Fruit fly (Drosophila melanogaster) whole organism, adult: ENCODE data around the gene CG7246.

Experiments used
- CG11617 ChIP-seq: fragments of 200-800 bp; sonication (Bioruptor generic); optimal IDR thresholded peaks from 2 replicates; lab custom pipeline; 2017; ENCODE audit warnings: mild to moderate bottlenecking, missing biosample characterization, missing genetic modification reagents, missing genetic modification characterization
- CG12768 ChIP-seq: fragments of 200-800 bp; sonication (Bioruptor generic); optimal IDR thresholded peaks from 2 replicates; lab custom pipeline; 2017; ENCODE audit warnings: missing biosample characterization, missing genetic modification characterization, mild to moderate bottlenecking, moderate library complexity, missing genetic modification reagents
- CG14711 ChIP-seq: fragments of 200-800 bp; sonication (Bioruptor generic); optimal IDR thresholded peaks from 2 replicates; lab custom pipeline; 2018; ENCODE audit warnings: missing biosample characterization, mild to moderate bottlenecking, missing genetic modification characterization, moderate library complexity
- CG1620 ChIP-seq: fragments of 200-800 bp; sonication (Bioruptor generic); optimal IDR thresholded peaks from 2 replicates; lab custom pipeline; 2016; ENCODE audit warnings: missing biosample characterization, missing genetic modification characterization
- CG33017 ChIP-seq: fragments of 200-800 bp; sonication (Bioruptor generic); optimal IDR thresholded peaks from 2 replicates; lab custom pipeline; 2018; ENCODE audit warnings: missing biosample characterization, mild to moderate bottlenecking, missing genetic modification characterization, moderate library complexity
- CG5204 ChIP-seq: fragments of 200-800 bp; sonication (Bioruptor generic); optimal IDR thresholded peaks from 2 replicates; lab custom pipeline; 2016; ENCODE audit warnings: missing biosample characterization, missing genetic modification characterization
- CG7045 ChIP-seq: fragments of 200-800 bp; sonication (Bioruptor generic); optimal IDR thresholded peaks from 2 replicates; lab custom pipeline; 2017; ENCODE audit warnings: missing biosample characterization, mild to moderate bottlenecking, missing genetic modification characterization
- CG7101 ChIP-seq: fragments of 200-800 bp; sonication (Bioruptor generic); optimal IDR thresholded peaks from 2 replicates; lab custom pipeline; 2018; ENCODE audit warnings: missing biosample characterization, mild to moderate bottlenecking, missing genetic modification characterization, moderate library complexity
- Clk ChIP-seq: fragments of 200-800 bp; sonication (Bioruptor generic); optimal IDR thresholded peaks from 2 replicates; lab custom pipeline; 2017; ENCODE audit warnings: missing biosample characterization, missing genetic modification characterization
- Crg-1 ChIP-seq: fragments of 200-800 bp; sonication (Bioruptor generic); optimal IDR thresholded peaks from 2 replicates; lab custom pipeline; 2016; ENCODE audit warnings: missing biosample characterization, missing genetic modification characterization
- Hr96 ChIP-seq: fragments of 200-800 bp; sonication (Bioruptor generic); optimal IDR thresholded peaks from 2 replicates; lab custom pipeline; 2016; ENCODE audit warnings: missing biosample characterization, missing genetic modification characterization
- Mnt ChIP-seq: fragments of 200-800 bp; sonication (Bioruptor generic); optimal IDR thresholded peaks from 2 replicates; lab custom pipeline; 2016; ENCODE audit warnings: missing biosample characterization, mild to moderate bottlenecking, missing genetic modification characterization
- bab1 ChIP-seq: fragments of 200-800 bp; sonication (Bioruptor generic); optimal IDR thresholded peaks from 3 replicates; lab custom pipeline; 2019; ENCODE audit warnings: missing biosample characterization, mild to moderate bottlenecking, missing genetic modification characterization, moderate library complexity
- cic ChIP-seq: fragments of 200-800 bp; sonication (Bioruptor generic); optimal IDR thresholded peaks from 2 replicates; lab custom pipeline; 2017; ENCODE audit warnings: missing biosample characterization, mild to moderate bottlenecking, missing genetic modification characterization, moderate library complexity
- cnc ChIP-seq, 2 experiments: fragments of >200 bp; optimal IDR thresholded peaks; 2 replicates each; lab custom pipeline; 2017
- kay ChIP-seq: fragments of 200-800 bp; sonication (Bioruptor generic); peaks from one replicate; lab custom pipeline; 2016; ENCODE audit warnings: missing biosample characterization, missing genetic modification characterization, borderline replicate concordance
- ovo ChIP-seq: fragments of 200-800 bp; sonication (Bioruptor generic); optimal IDR thresholded peaks from 2 replicates; lab custom pipeline; 2016; ENCODE audit warnings: missing biosample characterization, missing genetic modification characterization
- pad ChIP-seq: fragments of 200-800 bp; sonication (Bioruptor generic); optimal IDR thresholded peaks from 3 replicates; lab custom pipeline; 2017; ENCODE audit warnings: missing biosample characterization, missing genetic modification characterization, mild to moderate bottlenecking, moderate library complexity, missing genetic modification reagents
- tj ChIP-seq: fragments of 200-800 bp; sonication (Bioruptor generic); optimal IDR thresholded peaks from 3 replicates; lab custom pipeline; 2017; ENCODE audit warnings: missing biosample characterization, mild to moderate bottlenecking, missing genetic modification characterization, moderate library complexity
- toe ChIP-seq: fragments of 200-800 bp; sonication (Bioruptor generic); optimal IDR thresholded peaks from 2 replicates; lab custom pipeline; 2016; ENCODE audit warnings: missing biosample characterization, missing genetic modification characterization

Gene CG7246

DNA sequence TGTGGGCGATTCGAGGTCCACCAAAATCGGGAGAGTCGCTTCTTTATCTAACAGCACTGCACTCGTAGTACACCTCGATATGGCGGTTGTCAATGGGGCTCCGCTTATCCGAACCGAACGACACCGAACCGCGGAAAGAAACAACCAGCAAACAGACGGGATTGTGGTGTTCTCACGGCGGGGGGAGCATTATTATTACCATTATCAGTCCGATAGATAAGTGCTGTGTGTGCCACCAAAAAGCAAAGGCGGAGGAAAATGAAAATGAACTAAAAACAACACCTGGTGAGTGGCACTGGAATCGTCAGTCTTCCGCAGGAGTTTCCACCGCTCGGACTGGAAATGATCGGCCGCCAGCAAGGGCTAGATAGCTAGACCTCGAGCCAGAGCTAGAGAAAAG is 27.5 kb upstream of the CG7246 start, which contains the start of gene AP-1gamma:
Gene AP-1gamma (plus strand): TSS at position 305 of the 400 bp plus-strand sequence.
- peak; percentile 90 for TF ChIP-seq cic (GFP tag; lab: Kevin White, UChicago)
- no peak for TF ChIP-seq CG11617 (GFP tag; lab: Kevin White, UChicago)

DNA sequence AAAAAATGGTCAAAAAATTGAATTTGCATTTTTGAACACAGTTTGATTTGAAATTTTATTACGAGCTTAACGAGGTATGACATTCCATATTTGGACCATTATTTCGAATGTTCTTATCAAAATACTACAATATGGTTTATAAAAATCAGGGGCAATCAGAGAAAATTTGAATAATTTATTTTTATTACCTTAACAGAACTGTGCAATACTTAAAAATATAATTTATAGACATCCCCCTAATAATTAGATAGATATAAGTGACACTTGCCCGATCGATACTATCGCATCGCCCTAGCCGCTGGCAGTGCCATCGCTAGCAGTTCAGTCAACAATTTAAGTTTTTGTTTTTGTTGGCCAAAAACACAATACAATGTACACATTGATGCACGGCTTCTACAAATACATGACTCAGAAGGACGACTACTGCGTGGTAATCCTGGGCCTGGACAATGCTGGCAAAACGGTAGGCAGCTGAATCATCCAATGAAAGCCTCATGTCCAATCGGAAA is 26.0 kb upstream of the CG7246 start, which contains the start of gene Arfrp1:
Gene Arfrp1 (plus strand): TSS at position 295 of the 509 bp plus-strand sequence.
- peak; percentile 11 for TF ChIP-seq CG11617 (GFP tag; lab: Kevin White, UChicago)
- TF ChIP-seq Mnt, result no peak
- TF ChIP-seq CG33017 (tag; lab: Kevin White, UChicago), result no peak
- peak; percentile 49 for TF ChIP-seq CG7101 (tag; lab: Kevin White, UChicago)
- no peak for TF ChIP-seq Clk (GFP tag; lab: Kevin White, UChicago)
- TF ChIP-seq Crg-1 (GFP tag; lab: Kevin White, UChicago), result peak; percentile 25
- TF ChIP-seq CG5204 (GFP tag; lab: Kevin White, UChicago), result no peak
- peak; percentile 24 for TF ChIP-seq bab1 (GFP tag; lab: Kevin White, UChicago)
- TF ChIP-seq pad (GFP tag; lab: Kevin White, UChicago), result peak; percentile 35
- no peak for TF ChIP-seq Hr96
- TF ChIP-seq CG14711 (tag; lab: Kevin White, UChicago), result peak; percentile 0
- TF ChIP-seq tj, result peak; percentile 22

DNA sequence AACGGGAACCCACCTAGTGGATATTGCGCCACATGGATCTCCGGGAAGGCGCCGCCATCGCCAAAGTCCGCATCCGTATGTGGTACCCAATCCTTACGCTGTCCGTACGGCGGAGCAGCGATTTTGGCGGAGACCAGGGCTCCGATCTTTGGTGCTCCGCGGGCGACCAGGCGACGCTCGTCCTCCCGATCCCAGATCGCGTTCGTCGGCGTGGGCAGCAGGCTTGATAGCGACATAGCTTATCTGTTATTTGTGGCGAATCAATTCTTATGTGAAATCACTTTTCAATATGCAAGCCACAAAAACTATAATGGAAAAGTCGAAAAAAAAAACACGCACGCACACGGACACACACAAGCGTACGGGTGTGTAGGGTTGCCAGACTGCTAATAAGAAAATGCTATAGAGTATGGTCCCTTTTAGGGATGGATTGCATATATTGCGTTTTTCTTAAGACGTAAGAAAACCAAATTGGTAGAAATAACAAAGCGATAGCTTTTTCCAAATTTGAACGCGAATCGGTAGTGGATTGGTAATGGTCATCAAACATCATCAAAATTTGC is 25.4 kb upstream of the CG7246 start, which contains the start of gene Bx42:
Gene Bx42 (minus strand): TSS at position 393 of the 563 bp plus-strand sequence.
- TF ChIP-seq CG1620 (GFP tag; lab: Kevin White, UChicago) (peak; percentile 25), bab1 (GFP tag; lab: Kevin White, UChicago) (peak; percentile 3), CG11617 (GFP tag; lab: Kevin White, UChicago) (peak; percentile 28), Clk (GFP tag; lab: Kevin White, UChicago) (no peak), CG14711 (tag; lab: Kevin White, UChicago) (peak; percentile 27), Mnt (peak; percentile 23)

DNA sequence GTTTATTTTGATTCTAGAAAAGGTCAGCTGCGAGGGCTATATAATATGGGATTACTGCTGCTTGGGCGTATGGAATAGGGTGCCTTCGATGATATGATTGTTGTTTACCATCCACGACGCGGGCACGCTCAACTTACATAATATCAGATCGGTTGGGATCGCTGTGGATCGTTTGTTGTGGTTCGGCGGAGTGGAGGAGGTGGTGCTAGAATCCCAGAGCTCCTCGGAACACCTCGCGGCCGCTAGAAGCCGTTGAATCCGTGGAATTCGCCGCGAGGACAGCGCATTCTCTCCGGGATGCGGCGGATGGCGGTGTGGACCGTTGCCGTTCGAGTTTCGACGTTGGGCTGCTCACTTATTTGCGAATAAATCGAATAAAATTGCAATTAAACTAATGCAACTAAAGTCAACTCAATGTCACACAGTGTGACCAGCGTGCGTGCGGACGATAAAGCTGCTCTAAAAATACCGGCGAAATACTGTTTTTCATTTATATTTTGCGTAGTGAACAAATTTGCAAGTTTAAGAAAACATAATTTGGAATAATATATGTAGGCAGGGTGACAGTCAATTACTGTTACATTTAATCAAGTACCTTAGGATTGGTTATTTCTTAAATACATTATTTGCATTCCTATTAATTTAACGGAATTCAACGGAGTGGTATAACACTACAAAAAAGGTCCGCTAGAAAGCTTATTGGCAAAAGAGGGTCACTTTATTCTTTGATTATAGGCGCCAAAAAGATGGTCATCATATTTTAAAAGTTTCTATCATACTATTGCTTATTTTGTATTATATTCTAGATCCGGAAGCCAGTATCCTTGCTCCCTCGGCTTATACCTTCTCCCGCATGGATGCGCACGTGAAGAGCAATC is 22.7 kb upstream of the CG7246 start, which contains the start of gene CG7766:
Gene CG7766 (minus strand): TSS at position 432 of the 878 bp plus-strand sequence.
- TF ChIP-seq CG7045, result no peak
- TF ChIP-seq cic (GFP tag; lab: Kevin White, UChicago), result peak; percentile 39
- TF ChIP-seq CG33017 (tag; lab: Kevin White, UChicago), result no peak
- TF ChIP-seq CG5204 (GFP tag; lab: Kevin White, UChicago), result no peak
- no peak for TF ChIP-seq Clk (GFP tag; lab: Kevin White, UChicago)
- TF ChIP-seq CG12768, result no peak
- no peak for TF ChIP-seq Crg-1 (GFP tag; lab: Kevin White, UChicago)
- TF ChIP-seq Hr96, result no peak
- TF ChIP-seq toe (GFP tag; lab: Kevin White, UChicago), result no peak
- TF ChIP-seq bab1 (GFP tag; lab: Kevin White, UChicago), result peak; percentile 12
- TF ChIP-seq Mnt, result peak; percentile 71
- no peak for TF ChIP-seq pad (GFP tag; lab: Kevin White, UChicago)
- TF ChIP-seq CG11617 (GFP tag; lab: Kevin White, UChicago), result no peak

DNA sequence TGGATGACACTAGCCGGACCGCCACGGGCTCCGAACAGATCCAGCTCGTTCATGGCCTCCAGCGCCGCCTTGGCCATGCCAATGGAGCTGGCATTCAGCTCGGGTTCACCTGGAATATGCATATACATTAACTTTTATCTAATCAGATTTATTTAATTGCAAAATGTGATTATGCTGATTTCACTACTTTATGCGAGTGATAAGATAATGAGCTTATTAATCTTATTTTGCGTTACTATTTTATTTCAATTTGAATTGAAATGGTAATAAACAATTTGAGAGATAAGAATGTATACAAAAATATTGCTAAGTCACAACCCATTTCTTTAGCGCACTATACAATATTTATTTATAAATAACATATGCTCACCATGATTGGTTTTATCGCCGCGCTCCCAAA is 21.3 kb upstream of the CG7246 start:
- TF ChIP-seq CG5204 (GFP tag; lab: Kevin White, UChicago) (no peak), Clk (GFP tag; lab: Kevin White, UChicago) (no peak), toe (GFP tag; lab: Kevin White, UChicago) (no peak), CG7045 (no peak), CG14711 (tag; lab: Kevin White, UChicago) (no peak), cnc (optimal IDR thresholded peaks at IDR 0.05; lab: Kevin White, UChicago) (no peak), CG33017 (tag; lab: Kevin White, UChicago) (no peak), Hr96 (no peak)

DNA sequence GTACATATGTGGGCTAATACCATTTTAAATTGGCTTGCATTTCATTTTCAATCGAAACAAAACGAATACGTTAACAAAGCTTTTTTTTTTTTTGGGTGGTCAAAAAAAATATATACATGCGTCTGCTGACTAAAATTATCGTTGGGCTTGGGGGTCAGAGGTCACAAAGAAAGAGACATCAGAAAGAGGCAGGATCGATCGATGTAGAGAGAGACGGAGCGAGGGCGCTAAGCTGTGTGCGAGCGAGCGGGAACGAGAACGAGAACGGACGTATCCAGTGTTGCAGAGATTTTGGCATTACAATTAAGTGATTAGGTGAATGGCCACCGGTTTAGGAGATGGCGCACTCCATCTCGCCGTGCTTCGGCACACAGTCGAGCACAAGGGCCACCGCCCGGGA is 13.1 kb upstream of the CG7246 start:
- no peak for TF ChIP-seq CG11617 (GFP tag; lab: Kevin White, UChicago)

DNA sequence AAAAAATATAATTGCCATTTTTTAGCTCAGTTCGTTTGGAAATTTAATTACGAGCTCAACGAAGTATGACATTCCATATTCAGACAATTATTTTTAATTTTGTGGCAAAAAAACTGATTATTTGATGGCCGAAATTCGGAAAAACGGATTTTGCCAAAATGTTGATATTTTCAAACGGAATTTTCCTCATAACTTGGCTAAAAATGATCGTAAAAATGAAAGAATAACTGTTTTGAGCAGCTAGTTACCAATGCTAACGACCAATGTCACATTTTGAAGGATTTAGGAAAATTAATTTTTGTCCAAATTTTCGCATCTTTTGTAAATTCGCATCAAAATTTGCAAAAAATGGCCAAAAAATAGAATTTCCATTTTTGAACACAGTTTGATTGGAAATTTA is 12.2 kb upstream of the CG7246 start:
- no peak for TF ChIP-seq CG33017 (tag; lab: Kevin White, UChicago)
- no peak for TF ChIP-seq ovo (GFP tag; lab: Kevin White, UChicago)
- TF ChIP-seq bab1 (GFP tag; lab: Kevin White, UChicago), result no peak
- no peak for TF ChIP-seq kay (GFP tag; lab: Kevin White, UChicago)
- no peak for TF ChIP-seq CG7045
- TF ChIP-seq cic (GFP tag; lab: Kevin White, UChicago), result no peak
- TF ChIP-seq CG12768, result no peak
- TF ChIP-seq Clk (GFP tag; lab: Kevin White, UChicago), result no peak
- TF ChIP-seq pad (GFP tag; lab: Kevin White, UChicago), result no peak
- no peak for TF ChIP-seq CG5204 (GFP tag; lab: Kevin White, UChicago)
- TF ChIP-seq CG11617 (GFP tag; lab: Kevin White, UChicago), result no peak
- TF ChIP-seq CG1620 (GFP tag; lab: Kevin White, UChicago), result no peak
- TF ChIP-seq Hr96, result no peak
- TF ChIP-seq CG14711 (tag; lab: Kevin White, UChicago), result no peak
